Fruit fly (Drosophila melanogaster): ENCODE data around the gene sick.

dm6 chr2L:19817147-19817546, 21.0 kb downstream of the sick start:
- TF ChIP-seq psq (optimal IDR thresholded peaks at IDR 0.05) (no peak), pan (optimal IDR thresholded peaks at IDR 0.05) (no peak), CG8478 (optimal IDR thresholded peaks at IDR 0.05) (no peak), usp (GFP tag; optimal IDR thresholded peaks at IDR 0.05) (no peak), EcR (GFP tag; optimal IDR thresholded peaks at IDR 0.05) (no peak)

Measured in whole organism.